Worm (Caenorhabditis elegans): Measurements from ENCODE around the gene hlh-6.

Gene hlh-6

DNA sequence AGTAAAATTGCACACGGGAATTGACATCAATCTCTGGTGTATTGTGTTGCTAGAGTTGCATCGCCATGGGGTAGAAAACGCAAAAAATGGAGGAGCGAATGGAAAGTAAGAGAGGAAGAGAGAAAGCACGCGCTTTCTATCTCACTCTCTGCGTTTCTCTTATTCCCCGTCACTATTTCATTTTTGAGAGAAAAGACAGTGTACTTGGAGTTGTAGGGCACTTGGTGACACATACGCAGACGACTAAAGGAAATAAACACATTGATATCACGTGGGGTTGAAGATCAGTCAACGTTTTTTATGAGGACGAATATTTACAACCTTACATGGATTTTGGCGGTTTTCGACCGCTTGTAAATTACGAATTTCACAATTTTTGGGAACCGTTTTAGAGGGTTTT lies 11.2 kb downstream of the hlh-6 start (continued):
- TF ChIP-seq mab-5 (tag; optimal IDR thresholded peaks at IDR 0.05), result peak; percentile 79
- TF ChIP-seq ceh-16 (tag; optimal IDR thresholded peaks at IDR 0.05), result no peak
- TF ChIP-seq nhr-10 (tag; optimal IDR thresholded peaks at IDR 0.05), result peak; percentile 54
- no peak for TF ChIP-seq ZK546.5 (tag; optimal IDR thresholded peaks at IDR 0.05)
- TF ChIP-seq R02D3.7 (tag; optimal IDR thresholded peaks at IDR 0.05), result peak; percentile 22
- TF ChIP-seq alr-1 (tag; optimal IDR thresholded peaks at IDR 0.05), result peak; percentile 76
- no peak for TF ChIP-seq elt-1 (tag; optimal IDR thresholded peaks at IDR 0.05)
- TF ChIP-seq ztf-1 (GFP tag; conservative IDR thresholded peaks at IDR 0.05), result no peak
- TF ChIP-seq mbf-1 (tag; optimal IDR thresholded peaks at IDR 0.05), result no peak
- peak; percentile 99 for TF ChIP-seq sma-9 (GFP tag; optimal IDR thresholded peaks at IDR 0.05)
- TF ChIP-seq sma-9 (tag; optimal IDR thresholded peaks at IDR 0.05), result peak; percentile 70
- peak; percentile 84 for TF ChIP-seq unc-62 (GFP tag; optimal IDR thresholded peaks at IDR 0.05)
- peak; percentile 96 for TF ChIP-seq F13H6.1 (tag; optimal IDR thresholded peaks at IDR 0.05)
- TF ChIP-seq aly-2 (tag; optimal IDR thresholded peaks at IDR 0.05), result no peak
- TF ChIP-seq nhr-23 (tag; optimal IDR thresholded peaks at IDR 0.05), result no peak
- TF ChIP-seq unc-55 (GFP tag; optimal IDR thresholded peaks at IDR 0.05), result peak; percentile 67
- peak; percentile 97 for TF ChIP-seq nhr-21 (tag; optimal IDR thresholded peaks at IDR 0.05)
- peak; percentile 57 for TF ChIP-seq ama-1 (optimal IDR thresholded peaks at IDR 0.05)
- TF ChIP-seq nhr-129 (tag; optimal IDR thresholded peaks at IDR 0.05), result peak; percentile 98
- no peak for TF ChIP-seq peb-1 (tag; optimal IDR thresholded peaks at IDR 0.05)
- peak; percentile 96 for TF ChIP-seq egl-27 (tag; optimal IDR thresholded peaks at IDR 0.05)

DNA sequence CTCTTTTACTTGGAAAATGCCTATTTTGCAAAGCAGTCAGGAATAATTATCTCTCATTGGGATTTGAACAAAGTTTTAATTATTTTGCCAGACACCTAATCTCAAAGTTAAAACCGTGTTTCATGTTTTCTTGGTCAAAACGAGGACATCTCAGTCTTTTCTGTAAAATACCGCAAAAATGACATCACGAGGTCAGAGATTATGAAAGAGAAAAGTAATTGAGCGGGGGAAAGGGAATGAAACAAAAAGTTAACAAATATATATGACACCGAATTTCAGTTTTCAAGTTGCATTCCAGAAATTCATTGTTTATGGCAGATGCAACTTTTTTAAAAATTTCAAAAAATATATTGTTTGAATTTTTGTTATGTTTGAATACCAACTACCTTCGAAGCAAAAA lies 12.1 kb downstream of the hlh-6 start:
- TF ChIP-seq nhr-10 (tag; optimal IDR thresholded peaks at IDR 0.05), result no peak
- TF ChIP-seq unc-62 (GFP tag; optimal IDR thresholded peaks at IDR 0.05), result no peak
- TF ChIP-seq zag-1 (tag; optimal IDR thresholded peaks at IDR 0.05), result no peak
- no peak for TF ChIP-seq elt-1 (tag; optimal IDR thresholded peaks at IDR 0.05)
- no peak for TF ChIP-seq mbf-1 (tag; optimal IDR thresholded peaks at IDR 0.05)
- TF ChIP-seq ztf-4 (tag; optimal IDR thresholded peaks at IDR 0.05), result no peak
- TF ChIP-seq aly-2 (tag; optimal IDR thresholded peaks at IDR 0.05), result no peak
- no peak for TF ChIP-seq sma-3 (GFP tag; optimal IDR thresholded peaks at IDR 0.05)
- no peak for TF ChIP-seq ceh-82 (tag; optimal IDR thresholded peaks at IDR 0.05)
- peak; percentile 45 for TF ChIP-seq blmp-1 (tag; optimal IDR thresholded peaks at IDR 0.05; ENCODE audit: insufficient read depth)
- no peak for TF ChIP-seq ztf-1 (GFP tag; conservative IDR thresholded peaks at IDR 0.05)
- no peak for TF ChIP-seq nhr-129 (tag; optimal IDR thresholded peaks at IDR 0.05)
- TF ChIP-seq sem-4 (tag; optimal IDR thresholded peaks at IDR 0.05), result no peak
- TF ChIP-seq ztf-11 (tag; optimal IDR thresholded peaks at IDR 0.05), result no peak
- no peak for TF ChIP-seq nhr-23 (tag; optimal IDR thresholded peaks at IDR 0.05)
- peak; percentile 55 for TF ChIP-seq sma-9 (GFP tag; optimal IDR thresholded peaks at IDR 0.05)
- no peak for TF ChIP-seq sma-9 (tag; optimal IDR thresholded peaks at IDR 0.05)
- no peak for TF ChIP-seq unc-39 (tag; optimal IDR thresholded peaks at IDR 0.05)
- TF ChIP-seq ceh-16 (tag; optimal IDR thresholded peaks at IDR 0.05), result no peak
- no peak for TF ChIP-seq unc-55 (GFP tag; optimal IDR thresholded peaks at IDR 0.05)
- TF ChIP-seq snpc-4 (tag; optimal IDR thresholded peaks at IDR 0.05), result no peak
- no peak for TF ChIP-seq Y55F3AM.14 (GFP tag; optimal IDR thresholded peaks at IDR 0.05)
- TF ChIP-seq nhr-21 (tag; optimal IDR thresholded peaks at IDR 0.05), result no peak
- TF ChIP-seq peb-1 (tag; optimal IDR thresholded peaks at IDR 0.05), result no peak
- no peak for TF ChIP-seq R02D3.7 (tag; optimal IDR thresholded peaks at IDR 0.05)
- TF ChIP-seq egl-27 (tag; optimal IDR thresholded peaks at IDR 0.05), result no peak
- no peak for TF ChIP-seq lsy-2 (tag; optimal IDR thresholded peaks at IDR 0.05)
- no peak for TF ChIP-seq lin-39 (tag; optimal IDR thresholded peaks at IDR 0.05)
- TF ChIP-seq mab-5 (tag; optimal IDR thresholded peaks at IDR 0.05), result no peak
- no peak for TF ChIP-seq nhr-11 (tag; optimal IDR thresholded peaks at IDR 0.05)
- no peak for TF ChIP-seq alr-1 (tag; optimal IDR thresholded peaks at IDR 0.05)
- no peak for TF ChIP-seq ama-1 (optimal IDR thresholded peaks at IDR 0.05)
- TF ChIP-seq crh-2 (tag; optimal IDR thresholded peaks at IDR 0.05), result peak; percentile 42
- no peak for TF ChIP-seq fos-1 (tag; optimal IDR thresholded peaks at IDR 0.05)
- TF ChIP-seq nhr-12 (tag; optimal IDR thresholded peaks at IDR 0.05), result no peak
- peak; percentile 17 for TF ChIP-seq gmeb-1 (tag; optimal IDR thresholded peaks at IDR 0.05)
- TF ChIP-seq ZK546.5 (tag; optimal IDR thresholded peaks at IDR 0.05), result no peak

DNA sequence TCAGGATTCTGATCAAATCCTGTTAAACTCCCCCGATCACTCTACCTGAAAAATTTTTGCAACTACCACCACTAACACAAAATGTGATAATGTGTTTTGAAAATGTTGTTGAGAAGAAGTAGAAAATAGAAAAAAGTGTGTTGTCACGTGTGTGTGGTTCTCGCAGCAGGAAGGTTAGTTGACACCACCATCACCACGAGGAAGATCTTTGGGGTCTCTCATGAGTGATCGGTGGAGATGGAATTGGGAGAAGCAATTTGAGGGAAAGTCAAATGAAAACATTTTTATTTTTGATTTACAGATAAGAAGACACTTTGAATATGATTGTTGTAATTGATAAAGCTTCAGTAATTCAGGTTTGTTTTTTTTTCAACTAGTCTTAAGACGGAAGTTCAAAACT lies 12.9 kb downstream of the hlh-6 start:
- peak; percentile 72 for TF ChIP-seq sem-4 (tag; optimal IDR thresholded peaks at IDR 0.05)
- TF ChIP-seq gmeb-1 (tag; optimal IDR thresholded peaks at IDR 0.05), result peak; percentile 54
- peak; percentile 86 for TF ChIP-seq nhr-25 (tag; optimal IDR thresholded peaks at IDR 0.05)
- TF ChIP-seq mbf-1 (tag; optimal IDR thresholded peaks at IDR 0.05), result no peak
- peak; percentile 72 for TF ChIP-seq ztf-4 (tag; optimal IDR thresholded peaks at IDR 0.05)
- no peak for TF ChIP-seq unc-55 (GFP tag; optimal IDR thresholded peaks at IDR 0.05)
- peak; percentile 3 to 70 for TF ChIP-seq mdl-1 (tag; optimal IDR thresholded peaks at IDR 0.05)
- no peak for TF ChIP-seq zag-1 (tag; optimal IDR thresholded peaks at IDR 0.05)
- no peak for TF ChIP-seq nhr-23 (tag; optimal IDR thresholded peaks at IDR 0.05)
- peak; percentile 36 for TF ChIP-seq C34F6.9 (tag; optimal IDR thresholded peaks at IDR 0.05)
- TF ChIP-seq F13H6.1 (tag; optimal IDR thresholded peaks at IDR 0.05), result no peak
- TF ChIP-seq lsy-2 (tag; optimal IDR thresholded peaks at IDR 0.05), result peak in 1 of 2 experiments; percentile 60
- peak; percentile 9 for TF ChIP-seq lin-13 (GFP tag; optimal IDR thresholded peaks at IDR 0.05)
- TF ChIP-seq lin-11 (tag; optimal IDR thresholded peaks at IDR 0.05), result no peak
- TF ChIP-seq nhr-237 (tag; optimal IDR thresholded peaks at IDR 0.05), result no peak
- peak; percentile 12 for TF ChIP-seq nhr-21 (tag; optimal IDR thresholded peaks at IDR 0.05)
- no peak for TF ChIP-seq peb-1 (tag; optimal IDR thresholded peaks at IDR 0.05)
- TF ChIP-seq ZK546.5 (tag; optimal IDR thresholded peaks at IDR 0.05), result no peak
- no peak for TF ChIP-seq ztf-11 (tag; optimal IDR thresholded peaks at IDR 0.05)
- no peak for TF ChIP-seq R02D3.7 (tag; optimal IDR thresholded peaks at IDR 0.05)
- TF ChIP-seq nhr-129 (tag; optimal IDR thresholded peaks at IDR 0.05), result peak; percentile 86
- TF ChIP-seq unc-39 (tag; optimal IDR thresholded peaks at IDR 0.05), result no peak
- TF ChIP-seq elt-3 (tag; optimal IDR thresholded peaks at IDR 0.05), result no peak
- TF ChIP-seq dmd-4 (tag; optimal IDR thresholded peaks at IDR 0.05), result no peak
- TF ChIP-seq sma-3 (GFP tag; optimal IDR thresholded peaks at IDR 0.05), result peak; percentile 17
- TF ChIP-seq nhr-10 (tag; optimal IDR thresholded peaks at IDR 0.05), result no peak
- TF ChIP-seq blmp-1 (tag; optimal IDR thresholded peaks at IDR 0.05; ENCODE audit: insufficient read depth), result peak; percentile 68
- TF ChIP-seq sma-9 (GFP tag; optimal IDR thresholded peaks at IDR 0.05), result peak; percentile 87
- TF ChIP-seq sma-9 (tag; optimal IDR thresholded peaks at IDR 0.05), result no peak
- TF ChIP-seq mab-5 (tag; optimal IDR thresholded peaks at IDR 0.05), result no peak

Measured in whole organism, L2 larva.